Fruit fly (Drosophila melanogaster) whole organism, embryonic: Measurements from ENCODE around the gene mst.
A peak's percentile ranks its signal among the peaks of the same experiment; 100 is the strongest.

Experiments used
- ERR ChIP-seq: fragments of 200-800 bp; sonication (Bioruptor generic); optimal IDR thresholded peaks from 2 replicates; lab custom pipeline; 2016; ENCODE audit warnings: missing biosample characterization, missing genetic modification characterization
- gsb ChIP-seq: fragments of 200-800 bp; sonication (Bioruptor generic); IDR thresholded peaks from 2 replicates; pipeline ENCODE4 v1.3.6; 2022; ENCODE audit warnings: missing biosample characterization, missing genetic modification characterization

DNA sequence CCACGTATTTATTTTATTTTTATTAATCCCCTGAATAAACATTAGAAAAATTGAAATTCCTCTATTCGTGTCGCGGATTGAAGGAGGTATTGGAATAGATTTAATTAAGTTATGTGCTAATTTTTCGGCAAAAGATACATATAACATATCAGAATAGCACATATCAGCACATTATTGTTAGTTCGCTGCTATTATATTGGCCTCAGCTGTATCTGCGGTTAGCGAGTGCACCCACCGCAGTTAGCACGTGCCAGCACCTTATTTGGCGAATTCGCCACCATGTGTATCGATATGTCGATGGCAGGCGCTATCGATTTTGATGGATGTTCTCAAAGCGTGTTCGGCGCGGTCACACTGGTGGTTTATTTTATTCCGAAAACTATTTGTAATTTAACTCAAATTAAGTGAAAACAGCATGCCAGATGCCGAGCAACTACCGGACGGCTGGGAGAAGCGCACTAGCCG lies 43.7 kb upstream of the mst start, which contains the start of gene dod:
- TF ChIP-seq ERR (GFP tag; lab: Kevin White, UChicago) (peak; percentile 5), gsb (GFP tag; lab: Robert Waterston, UW) (no peak)
